Worm (Caenorhabditis elegans) whole organism, L4/young adult: ENCODE data around the gene E02C12.12.

Experiments used
- W03F9.2 ChIP-seq: fragments of 150-350 bp; optimal IDR thresholded peaks from 2 replicates; lab custom pipeline; 2014; ENCODE audit warnings: missing biosample characterization, missing genetic modification characterization
- dao-5 ChIP-seq: sonication (generic microtip); optimal IDR thresholded peaks from 2 replicates; lab custom pipeline; 2016; ENCODE audit warnings: missing genotype, missing genetic modification characterization, moderate library complexity, missing compliant biosample characterization

- no peak for TF ChIP-seq W03F9.2 (tag; lab: Kevin White, UChicago)
- TF ChIP-seq dao-5 (tag; lab: Kevin White, UChicago) = no peak
Measured at ce11 chrV:9355371-9355770, 26.7 kb downstream of the E02C12.12 start, which contains the start of gene ttr-40.
